Worm (Caenorhabditis elegans) whole organism, L3 larva: ENCODE results near the gene Y59E9AL.8.
"Not testable (repeated sequence)": the region's sequence is repeated elsewhere in the genome, so short reads cannot be mapped to it uniquely, and the experiment has no call there.

Source experiments
- ZK546.5 ChIP-seq: sonication (generic microtip); optimal IDR thresholded peaks from 2 replicates; lab custom pipeline; 2017; ENCODE audit warnings: missing biosample characterization, missing genetic modification characterization
- aly-2 ChIP-seq: fragments of 150-350 bp; optimal IDR thresholded peaks from 2 replicates; lab custom pipeline; 2014; ENCODE audit warnings: missing biosample characterization, missing genetic modification characterization
- ama-1 ChIP-seq: fragments of 150-350 bp; optimal IDR thresholded peaks from 2 replicates; lab custom pipeline; 2018
- ceh-9 ChIP-seq: sonication (generic microtip); optimal IDR thresholded peaks from 2 replicates; lab custom pipeline; 2018; ENCODE audit warnings: missing biosample characterization, missing genetic modification characterization
- elt-2 ChIP-seq: sonication (generic microtip); optimal IDR thresholded peaks from 2 replicates; lab custom pipeline; 2016; ENCODE audit warnings: missing genetic modification reagents, mild to moderate bottlenecking, missing genetic modification characterization, missing compliant biosample characterization
- elt-3 ChIP-seq, 3 experiments: fragments of 150-350 bp in 1 of 3; sonication (generic microtip) in 2 of 3; optimal IDR thresholded peaks; 2 replicates in 2 of 3; 4 replicates in 1 of 3; lab custom pipeline; 2014 to 2017; ENCODE audit warnings: missing biosample characterization in 3 of 3, missing genetic modification characterization in 3 of 3
- fkh-2 ChIP-seq: fragments of 150-350 bp; optimal IDR thresholded peaks from 2 replicates; lab custom pipeline; 2014; ENCODE audit warnings: missing biosample characterization, missing genetic modification reagents, missing genetic modification characterization
- fos-1 ChIP-seq: fragments of 150-350 bp; optimal IDR thresholded peaks from 2 replicates; lab custom pipeline; 2014; ENCODE audit warnings: missing biosample characterization, missing genetic modification characterization
- hmg-11 ChIP-seq: sonication (generic microtip); optimal IDR thresholded peaks from 2 replicates; lab custom pipeline; 2016; ENCODE audit warnings: missing genetic modification characterization, missing compliant biosample characterization
- jun-1 ChIP-seq: fragments of 150-350 bp; optimal IDR thresholded peaks from 2 replicates; lab custom pipeline; 2014; ENCODE audit warnings: missing biosample characterization, missing genetic modification reagents, missing genetic modification characterization
- lin-15B ChIP-seq: fragments of 150-350 bp; optimal IDR thresholded peaks from 2 replicates; lab custom pipeline; 2014; ENCODE audit warnings: missing biosample characterization, missing genetic modification characterization
- lsy-12 ChIP-seq: sonication (generic microtip); optimal IDR thresholded peaks from 2 replicates; lab custom pipeline; 2016; ENCODE audit warnings: mild to moderate bottlenecking, missing genetic modification characterization, missing compliant biosample characterization
- mdl-1 ChIP-seq: fragments of 150-350 bp; optimal IDR thresholded peaks from 2 replicates; lab custom pipeline; 2014; ENCODE audit warnings: missing biosample characterization, missing genetic modification characterization
- mml-1 ChIP-seq: fragments of 150-350 bp; sonication (generic microtip); optimal IDR thresholded peaks from 3 replicates; lab custom pipeline; 2014; ENCODE audit warnings: missing biosample characterization, missing genetic modification characterization
- nfya-1 ChIP-seq: sonication (generic microtip); optimal IDR thresholded peaks from 2 replicates; lab custom pipeline; 2017; ENCODE audit warnings: missing genetic modification characterization, mild to moderate bottlenecking, missing compliant biosample characterization, antibody characterized with exemption, moderate library complexity; ENCODE audit not compliant: insufficient read depth
- nhr-11 ChIP-seq: fragments of 150-350 bp; optimal IDR thresholded peaks from 2 replicates; lab custom pipeline; 2014; ENCODE audit warnings: missing biosample characterization, missing genetic modification characterization
- nhr-12 ChIP-seq: fragments of 150-350 bp; optimal IDR thresholded peaks from 2 replicates; lab custom pipeline; 2014; ENCODE audit warnings: missing biosample characterization, missing genetic modification characterization
- nhr-23 ChIP-seq: fragments of 150-350 bp; optimal IDR thresholded peaks from 2 replicates; lab custom pipeline; 2014; ENCODE audit warnings: missing biosample characterization, missing genetic modification reagents, missing genetic modification characterization
- nhr-237 ChIP-seq: fragments of 150-350 bp; optimal IDR thresholded peaks from 2 replicates; lab custom pipeline; 2014; ENCODE audit warnings: missing biosample characterization, missing genetic modification characterization
- nhr-25 ChIP-seq: sonication (generic microtip); optimal IDR thresholded peaks from 2 replicates; lab custom pipeline; 2017; ENCODE audit warnings: missing biosample characterization, missing genetic modification characterization
- nhr-28 ChIP-seq: fragments of 150-350 bp; optimal IDR thresholded peaks from 2 replicates; lab custom pipeline; 2014; ENCODE audit warnings: missing biosample characterization, missing genetic modification characterization
- nhr-43 ChIP-seq: sonication (generic microtip); optimal IDR thresholded peaks from 2 replicates; lab custom pipeline; 2016; ENCODE audit warnings: mild to moderate bottlenecking, missing genetic modification characterization, missing compliant biosample characterization; ENCODE audit not compliant: poor library complexity, severe bottlenecking
- nhr-67 ChIP-seq: fragments of 150-350 bp; optimal IDR thresholded peaks from 2 replicates; lab custom pipeline; 2014; ENCODE audit warnings: missing biosample characterization, missing genetic modification characterization
- nhr-77 ChIP-seq: fragments of 150-350 bp; optimal IDR thresholded peaks from 2 replicates; lab custom pipeline; 2014; ENCODE audit warnings: missing biosample characterization, missing genetic modification characterization
- pha-4 ChIP-seq: fragments of 150-350 bp; optimal IDR thresholded peaks from 2 replicates; lab custom pipeline; 2014; ENCODE audit warnings: missing biosample characterization, missing genetic modification reagents, missing genetic modification characterization
- skn-1 ChIP-seq: fragments of 150-350 bp; optimal IDR thresholded peaks from 2 replicates; lab custom pipeline; 2014; ENCODE audit warnings: missing biosample characterization, missing genetic modification characterization
- snpc-4 ChIP-seq: fragments of 150-350 bp; optimal IDR thresholded peaks from 2 replicates; lab custom pipeline; 2014; ENCODE audit warnings: missing biosample characterization, missing genetic modification characterization
- tbx-2 ChIP-seq: sonication (generic microtip); optimal IDR thresholded peaks from 2 replicates; lab custom pipeline; 2016; ENCODE audit warnings: mild to moderate bottlenecking, missing genetic modification characterization, missing compliant biosample characterization
- unc-39 ChIP-seq: sonication (generic microtip); optimal IDR thresholded peaks from 4 replicates; lab custom pipeline; 2017; ENCODE audit warnings: missing biosample characterization, missing genetic modification characterization
- zag-1 ChIP-seq: fragments of 150-350 bp; optimal IDR thresholded peaks from 2 replicates; lab custom pipeline; 2014; ENCODE audit warnings: missing biosample characterization, missing genetic modification characterization
- ztf-11 ChIP-seq: fragments of 150-350 bp; optimal IDR thresholded peaks from 2 replicates; lab custom pipeline; 2014; ENCODE audit warnings: missing biosample characterization, missing genetic modification characterization
- ztf-4 ChIP-seq: fragments of 150-350 bp; optimal IDR thresholded peaks from 2 replicates; lab custom pipeline; 2014; ENCODE audit warnings: missing biosample characterization, missing genetic modification characterization

Y59E9AL.8 gene

ce11 chrIV:5266474-5266873 lies 42.3 kb upstream of the Y59E9AL.8 start, which contains the start of gene F36H12.5:
Gene F36H12.5, plus strand, starts transcription at chrIV:5266774.
- no peak for TF ChIP-seq lin-15B (tag; lab: Kevin White, UChicago)

- TF ChIP-seq snpc-4 (peak; percentile 15), ama-1 (peak; percentile 70)
- TF ChIP-seq, all 47 proteins: peak for 2; not testable (repeated sequence) for 45
Observed at ce11 chrIV:5264700-5265210, 40.6 kb upstream of the Y59E9AL.8 start.

ce11 chrIV:5260289-5260688 lies 36.2 kb upstream of the Y59E9AL.8 start, which contains the start of gene msp-19:
Gene msp-19, plus strand, starts transcription at chrIV:5260589.
- not testable (repeated sequence) for TF ChIP-seq nfya-1 (tag; lab: Kevin White, UChicago); aly-2 (tag; lab: Kevin White, UChicago); fos-1

ce11 chrIV:5258385-5258784 lies 34.2 kb upstream of the Y59E9AL.8 start, which contains the start of gene ttbk-2.1:
Gene ttbk-2.1, plus strand, starts transcription at chrIV:5258685.
- not testable (repeated sequence) for TF ChIP-seq nhr-12 (tag; lab: Kevin White, UChicago); ZK546.5; nhr-25 (tag; lab: Kevin White, UChicago)

- TF ChIP-seq fkh-2 (tag; lab: Kevin White, UChicago); nhr-28; zag-1 (tag; lab: Kevin White, UChicago): not testable (repeated sequence)
Observed at ce11 chrIV:5256731-5257130, 32.6 kb upstream of the Y59E9AL.8 start, which contains the start of gene F36H12.9. Gene F36H12.9, plus strand, starts transcription at chrIV:5257031.

ce11 chrIV:5254678-5255077 lies 30.5 kb upstream of the Y59E9AL.8 start, which contains the start of gene F36H12.10:
Gene F36H12.10, minus strand, starts transcription at chrIV:5254778.
- TF ChIP-seq elt-3 (tag; optimal IDR thresholded peaks at IDR 0.05; lab: Kevin White, UChicago); mml-1 (tag; lab: Kevin White, UChicago); elt-2 (tag; lab: Kevin White, UChicago): not testable (repeated sequence)

ce11 chrIV:5230530-5230929 lies 6.4 kb upstream of the Y59E9AL.8 start, which contains the start of gene thn-5:
Gene thn-5, plus strand, starts transcription at chrIV:5230830.
- TF ChIP-seq lsy-12 (tag; lab: Kevin White, UChicago): no peak
- no peak for TF ChIP-seq nhr-67
- no peak for TF ChIP-seq nhr-237 (tag; lab: Kevin White, UChicago)
- TF ChIP-seq skn-1 (tag; lab: Kevin White, UChicago): no peak
- no peak for TF ChIP-seq nhr-11 (tag; lab: Kevin White, UChicago)
- no peak for TF ChIP-seq nhr-28
- TF ChIP-seq nhr-23: no peak

ce11 chrIV:5228619-5229018 lies 4.5 kb upstream of the Y59E9AL.8 start, which contains the start of gene thn-6:
Gene thn-6, plus strand, starts transcription at chrIV:5228919.
- no peak for TF ChIP-seq ceh-9 (tag; lab: Kevin White, UChicago)
- TF ChIP-seq nhr-28: no peak
- TF ChIP-seq ztf-4: no peak
- no peak for TF ChIP-seq jun-1
- no peak for TF ChIP-seq nhr-77 (tag; lab: Kevin White, UChicago)
- TF ChIP-seq tbx-2: no peak
- TF ChIP-seq nhr-23: no peak
- TF ChIP-seq zag-1 (tag; lab: Kevin White, UChicago): no peak
- no peak for TF ChIP-seq ztf-11
- TF ChIP-seq nhr-67: no peak
- TF ChIP-seq pha-4: no peak
- no peak for TF ChIP-seq snpc-4
- TF ChIP-seq unc-39 (tag; lab: Kevin White, UChicago): no peak
- no peak for TF ChIP-seq nhr-43 (tag; lab: Kevin White, UChicago)
- TF ChIP-seq hmg-11: no peak
- TF ChIP-seq nhr-237 (tag; lab: Kevin White, UChicago): no peak
- TF ChIP-seq mdl-1 (tag; lab: Kevin White, UChicago): no peak
- TF ChIP-seq, all 47 proteins: peak for 0
